Worm (Caenorhabditis elegans) whole organism, mixed stage, embryonic: ENCODE results near the gene cpr-8.

Experiments
- elt-1 ChIP-seq: sonication (generic microtip); optimal IDR thresholded peaks from 2 replicates; lab custom pipeline; 2017; ENCODE audit warnings: missing genetic modification characterization, mild to moderate bottlenecking, missing compliant biosample characterization, antibody characterized with exemption, moderate library complexity, borderline replicate concordance; ENCODE audit not compliant: insufficient read depth
- snpc-4 ChIP-seq: fragments of 150-350 bp; optimal IDR thresholded peaks from 2 replicates; lab custom pipeline; 2014; ENCODE audit warnings: missing biosample characterization, missing genetic modification characterization
- tbx-8 ChIP-seq: fragments of 200-800 bp; sonication (Bioruptor generic); optimal IDR thresholded peaks from 2 replicates; lab custom pipeline; 2018; ENCODE audit warnings: mild to moderate bottlenecking, missing genetic modification characterization, moderate library complexity, missing compliant biosample characterization
- unc-39 ChIP-seq: fragments of 150-350 bp; optimal IDR thresholded peaks from 2 replicates; lab custom pipeline; 2014; ENCODE audit warnings: missing biosample characterization, missing genetic modification characterization
- unc-62 ChIP-seq: fragments of 150-350 bp; optimal IDR thresholded peaks from 2 replicates; lab custom pipeline; 2014; ENCODE audit warnings: missing biosample characterization, missing genetic modification reagents, missing genetic modification characterization

- TF ChIP-seq tbx-8 (no peak), unc-39 (tag; lab: Kevin White, UChicago) (no peak), elt-1 (no peak), unc-62 (GFP tag; lab: Kevin White, UChicago) (no peak), snpc-4 (tag; lab: Kevin White, UChicago) (no peak)
Observed at ce11 chrV:1140806-1141205, 6.4 kb downstream of the cpr-8 start.
